Fruit fly (Drosophila melanogaster) whole organism, embryonic: Measurements from ENCODE around the gene Sps2.

Experiments
- Awh ChIP-seq: fragments of 200-800 bp; sonication (Bioruptor generic); IDR thresholded peaks from 2 replicates; pipeline ENCODE4, ENCODE4 v1.3.6; 2022; ENCODE audit warnings: missing biosample characterization, missing genetic modification characterization
- CG10543 ChIP-seq: fragments of 200-800 bp; sonication (Bioruptor generic); optimal IDR thresholded peaks from 3 replicates; lab custom pipeline; 2017; ENCODE audit warnings: missing biosample characterization, mild to moderate bottlenecking, missing genetic modification characterization, moderate library complexity
- CG11504 ChIP-seq: fragments of 200-800 bp; sonication (Bioruptor generic); optimal IDR thresholded peaks from 3 replicates; lab custom pipeline; 2019; ENCODE audit warnings: missing biosample characterization, mild to moderate bottlenecking, missing genetic modification characterization, moderate library complexity
- CG13775 ChIP-seq: fragments of 200-800 bp; sonication (Bioruptor generic); optimal IDR thresholded peaks from 3 replicates; lab custom pipeline; 2017; ENCODE audit warnings: missing biosample characterization, mild to moderate bottlenecking, missing genetic modification characterization
- CG14710 ChIP-seq: fragments of 200-800 bp; sonication (Bioruptor generic); optimal IDR thresholded peaks from 3 replicates; lab custom pipeline; 2019; ENCODE audit warnings: missing biosample characterization, mild to moderate bottlenecking, missing genetic modification characterization, moderate library complexity
- CG14965 ChIP-seq: fragments of 200-800 bp; sonication (Bioruptor generic); optimal IDR thresholded peaks from 2 replicates; lab custom pipeline; 2016; ENCODE audit warnings: missing biosample characterization, missing genetic modification characterization, borderline replicate concordance
- CG16863 ChIP-seq: fragments of 200-800 bp; sonication (Bioruptor generic); optimal IDR thresholded peaks from 3 replicates; lab custom pipeline; 2016; ENCODE audit warnings: missing biosample characterization, missing genetic modification characterization
- CG17385 ChIP-seq: fragments of 200-800 bp; sonication (Bioruptor generic); optimal IDR thresholded peaks from 3 replicates; lab custom pipeline; 2018; ENCODE audit warnings: missing biosample characterization, mild to moderate bottlenecking, missing genetic modification characterization
- CG2116 ChIP-seq: fragments of 200-800 bp; sonication (Bioruptor generic); optimal IDR thresholded peaks from 3 replicates; lab custom pipeline; 2018; ENCODE audit warnings: missing biosample characterization, mild to moderate bottlenecking, missing genetic modification characterization
- CG3163 ChIP-seq: fragments of 200-800 bp; sonication (Bioruptor generic); optimal IDR thresholded peaks from 3 replicates; lab custom pipeline; 2016; ENCODE audit warnings: missing biosample characterization, missing genetic modification characterization
- CG32532 ChIP-seq: fragments of 200-800 bp; sonication (Bioruptor generic); IDR thresholded peaks from 2 replicates; pipeline ENCODE4 v1.3.6; 2022; ENCODE audit warnings: missing biosample characterization, missing genetic modification characterization
- CG33557 ChIP-seq: fragments of 200-800 bp; sonication (Bioruptor generic); optimal IDR thresholded peaks from 2 replicates; lab custom pipeline; 2019; ENCODE audit warnings: missing biosample characterization, mild to moderate bottlenecking, missing genetic modification characterization, moderate library complexity
- CG3995 ChIP-seq: fragments of 200-800 bp; sonication (Bioruptor generic); optimal IDR thresholded peaks from 3 replicates; lab custom pipeline; 2016; ENCODE audit warnings: missing biosample characterization, missing genetic modification characterization
- CG4820 ChIP-seq: fragments of 200-800 bp; sonication (Bioruptor generic); optimal IDR thresholded peaks from 3 replicates; lab custom pipeline; 2016; ENCODE audit warnings: missing biosample characterization, missing genetic modification characterization
- CG6254 ChIP-seq: fragments of 200-800 bp; sonication (Bioruptor generic); optimal IDR thresholded peaks from 3 replicates; lab custom pipeline; 2017; ENCODE audit warnings: mild to moderate bottlenecking, missing biosample characterization, missing genetic modification reagents, missing genetic modification characterization
- CG7928 ChIP-seq: fragments of 200-800 bp; sonication (Bioruptor generic); optimal IDR thresholded peaks from 2 replicates; lab custom pipeline; 2017; ENCODE audit warnings: missing biosample characterization, mild to moderate bottlenecking, missing genetic modification characterization
- CG9437 ChIP-seq: fragments of 200-800 bp; sonication (Bioruptor generic); optimal IDR thresholded peaks from 2 replicates; lab custom pipeline; 2018; ENCODE audit warnings: missing biosample characterization, mild to moderate bottlenecking, missing genetic modification characterization
- CG9817 ChIP-seq: fragments of 200-800 bp; sonication (Bioruptor generic); optimal IDR thresholded peaks from 2 replicates; lab custom pipeline; 2018; ENCODE audit warnings: missing biosample characterization, mild to moderate bottlenecking, missing genetic modification characterization, moderate library complexity
- CHES-1-like ChIP-seq: fragments of 200-800 bp; sonication (Bioruptor generic); optimal IDR thresholded peaks from 2 replicates; lab custom pipeline; 2016; ENCODE audit warnings: missing biosample characterization, missing genetic modification characterization
- D19B ChIP-seq: fragments of 200-800 bp; sonication (Bioruptor generic); optimal IDR thresholded peaks from 2 replicates; lab custom pipeline; 2017; ENCODE audit warnings: missing biosample characterization, mild to moderate bottlenecking, missing genetic modification characterization
- Deaf1 ChIP-seq: fragments of 200-800 bp; optimal IDR thresholded peaks from 3 replicates; lab custom pipeline; 2019; ENCODE audit warnings: missing biosample characterization, mild to moderate bottlenecking, missing genetic modification characterization, moderate library complexity
- Dp ChIP-seq: fragments of 200-800 bp; sonication (Bioruptor generic); optimal IDR thresholded peaks from 2 replicates; lab custom pipeline; 2018; ENCODE audit warnings: missing biosample characterization, mild to moderate bottlenecking, missing genetic modification characterization, moderate library complexity
- E2f2 ChIP-seq: fragments of 200-800 bp; sonication (Bioruptor generic); IDR thresholded peaks from 2 replicates; pipeline ENCODE4 v1.3.6; 2022; ENCODE audit warnings: missing biosample characterization, missing genetic modification characterization
- Fer2 ChIP-seq: fragments of 200-800 bp; sonication (Bioruptor generic); optimal IDR thresholded peaks from 2 replicates; lab custom pipeline; 2018; ENCODE audit warnings: missing biosample characterization, mild to moderate bottlenecking, missing genetic modification characterization, moderate library complexity
- H2.0 ChIP-seq: fragments of 200-800 bp; sonication (Bioruptor generic); IDR thresholded peaks from 2 replicates; pipeline ENCODE4 v1.3.6; 2022; ENCODE audit warnings: missing biosample characterization, missing genetic modification characterization
- Hr51 ChIP-seq, 2 experiments: fragments of 200-800 bp; sonication (Bioruptor generic); optimal IDR thresholded peaks; 2 replicates in 1 of 2; 3 replicates in 1 of 2; lab custom pipeline; 2016 to 2018; ENCODE audit warnings: missing biosample characterization in 2 of 2, missing genetic modification characterization in 2 of 2, mild to moderate bottlenecking in 1 of 2, moderate library complexity in 1 of 2
- Jarid2 ChIP-seq: fragments of 200-800 bp; sonication (Bioruptor generic); optimal IDR thresholded peaks from 3 replicates; lab custom pipeline; 2017; ENCODE audit warnings: mild to moderate bottlenecking, missing biosample characterization, missing genetic modification reagents, missing genetic modification characterization
- Oaz ChIP-seq: fragments of 200-800 bp; sonication (Bioruptor generic); IDR thresholded peaks from 2 replicates; pipeline ENCODE4 v1.3.6; 2022; ENCODE audit warnings: missing biosample characterization, missing genetic modification characterization
- Pdp1 ChIP-seq, 2 experiments: fragments of 200-800 bp; sonication (Bioruptor generic); optimal IDR thresholded peaks; 3 replicates each; lab custom pipeline; 2016; ENCODE audit warnings: missing biosample characterization in 2 of 2, missing genetic modification characterization in 2 of 2, mild to moderate bottlenecking in 1 of 2, moderate library complexity in 1 of 2
- Poxn ChIP-seq: fragments of 200-800 bp; sonication (Bioruptor generic); IDR thresholded peaks from 2 replicates; pipeline ENCODE4 v1.3.6; 2022; ENCODE audit warnings: missing biosample characterization, missing genetic modification characterization
- Rfx ChIP-seq: fragments of 200-800 bp; sonication (Bioruptor generic); IDR thresholded peaks from 2 replicates; pipeline ENCODE4 v1.3.6; 2022; ENCODE audit warnings: missing biosample characterization, missing genetic modification characterization
- Taf1 ChIP-seq: fragments of 200-800 bp; sonication (Bioruptor generic); IDR thresholded peaks from 2 replicates; pipeline ENCODE4 v1.3.6; 2022; ENCODE audit warnings: missing biosample characterization, missing genetic modification characterization
- Tbp ChIP-seq: fragments of >200 bp; optimal IDR thresholded peaks from 2 replicates; lab custom pipeline; 2018; ENCODE audit warnings: missing biosample characterization, missing genetic modification characterization
- Trl ChIP-seq, 3 experiments: fragments of >200 bp in 2 of 3; fragments of 200-800 bp in 1 of 3; sonication (Bioruptor generic) in 1 of 3; optimal IDR thresholded peaks; 2 replicates in 1 of 3; 3 replicates in 2 of 3; lab custom pipeline; 2016 to 2017; ENCODE audit warnings: missing biosample characterization in 1 of 3, missing genetic modification characterization in 1 of 3
- YL-1 ChIP-seq: fragments of 200-800 bp; sonication (Bioruptor generic); optimal IDR thresholded peaks from 3 replicates; lab custom pipeline; 2017; ENCODE audit warnings: missing biosample characterization, mild to moderate bottlenecking, missing genetic modification characterization
- az2 ChIP-seq: fragments of 200-800 bp; sonication (Bioruptor generic); optimal IDR thresholded peaks from 3 replicates; lab custom pipeline; 2016; ENCODE audit warnings: missing biosample characterization, missing genetic modification characterization
- cato ChIP-seq: fragments of 200-800 bp; sonication (Bioruptor generic); optimal IDR thresholded peaks from 2 replicates; lab custom pipeline; 2016; ENCODE audit warnings: missing biosample characterization, missing genetic modification characterization, borderline replicate concordance
- caup ChIP-seq: fragments of 200-800 bp; sonication (Bioruptor generic); optimal IDR thresholded peaks from 3 replicates; lab custom pipeline; 2017; ENCODE audit warnings: missing biosample characterization, mild to moderate bottlenecking, missing genetic modification characterization, moderate library complexity; ENCODE audit not compliant: severe bottlenecking
- dmrt11E ChIP-seq: fragments of 200-800 bp; sonication (Bioruptor generic); optimal IDR thresholded peaks from 3 replicates; lab custom pipeline; 2018; ENCODE audit warnings: missing biosample characterization, mild to moderate bottlenecking, missing genetic modification characterization, moderate library complexity
- ftz-f1 ChIP-seq: fragments of 200-800 bp; sonication (Bioruptor generic); optimal IDR thresholded peaks from 2 replicates; lab custom pipeline; 2016; ENCODE audit warnings: missing biosample characterization, missing genetic modification characterization
- gem ChIP-seq: fragments of 200-800 bp; sonication (Bioruptor generic); optimal IDR thresholded peaks from 2 replicates; lab custom pipeline; 2019; ENCODE audit warnings: missing biosample characterization, mild to moderate bottlenecking, missing genetic modification characterization, moderate library complexity
- ham ChIP-seq: fragments of 200-800 bp; sonication (Bioruptor generic); IDR thresholded peaks from 2 replicates; pipeline ENCODE4 v1.3.6; 2022; ENCODE audit warnings: missing biosample characterization, missing genetic modification characterization
- her ChIP-seq: fragments of 200-800 bp; sonication (Bioruptor generic); optimal IDR thresholded peaks from 2 replicates; lab custom pipeline; 2016; ENCODE audit warnings: missing biosample characterization, missing genetic modification characterization
- hkb ChIP-seq, 2 experiments: fragments of 200-800 bp in 1 of 2; fragments of >200 bp in 1 of 2; sonication (Bioruptor generic) in 1 of 2; IDR thresholded peaks in 1 of 2; optimal IDR thresholded peaks in 1 of 2; 2 replicates each; pipeline versions ENCODE4 v1.3.6 to Lab custom; 2017 to 2022; ENCODE audit warnings: missing biosample characterization in 1 of 2, missing genetic modification characterization in 1 of 2
- onecut ChIP-seq: fragments of 200-800 bp; sonication (Bioruptor generic); IDR thresholded peaks from 2 replicates; pipeline ENCODE4 v1.3.6; 2022; ENCODE audit warnings: missing biosample characterization, missing genetic modification characterization
- row ChIP-seq: fragments of 200-800 bp; sonication (Bioruptor generic); IDR thresholded peaks from 3 replicates; pipeline ENCODE4 v1.3.6; 2022; ENCODE audit warnings: missing biosample characterization, missing genetic modification characterization
- tin ChIP-seq: fragments of 200-800 bp; sonication (Bioruptor generic); optimal IDR thresholded peaks from 3 replicates; lab custom pipeline; 2016; ENCODE audit warnings: missing biosample characterization, missing genetic modification characterization
- usp ChIP-seq: fragments of >200 bp; optimal IDR thresholded peaks from 2 replicates; lab custom pipeline; 2017; ENCODE audit warnings: missing biosample characterization, missing genetic modification characterization

Sps2 gene

dm6 chr2L:10386208-10386805, 43.9 kb downstream of the Sps2 start, which contains the start of the genes Cdk1 and mRpS7 (continued):
- TF ChIP-seq CG33557 (GFP tag; lab: Kevin White, UChicago) (peak; percentile 40), CG2116 (GFP tag; lab: Kevin White, UChicago) (peak; percentile 84), caup (GFP tag; lab: Kevin White, UChicago) (peak; percentile 52), CG3995 (GFP tag; lab: Kevin White, UChicago) (peak; percentile 4), Taf1 (GFP tag; lab: Robert Waterston, UW) (0 out of 2 replicates have a peak, but pooled peaks have one; percentile 37), CG9817 (tag; lab: Kevin White, UChicago) (peak; percentile 68), CG13775 (GFP tag; lab: Kevin White, UChicago) (peak; percentile 80), CG6254 (peak; percentile 38), az2 (peak; percentile 67), Rfx (GFP tag; lab: Robert Waterston, UW) (peak; percentile 70), Fer2 (tag; lab: Kevin White, UChicago) (peak; percentile 7), CG4820 (GFP tag; lab: Kevin White, UChicago) (peak; percentile 70), CG7928 (GFP tag; lab: Kevin White, UChicago) (peak; percentile 18), Dp (GFP tag; lab: Kevin White, UChicago) (peak; percentile 74), usp (GFP tag; lab: Kevin White, UChicago) (no peak), CG16863 (GFP tag; lab: Kevin White, UChicago) (peak; percentile 71), CG32532 (peak; percentile 77), Trl (optimal IDR thresholded peaks at IDR 0.05; lab: Kevin White, UChicago) (no peak), Trl (GFP tag; optimal IDR thresholded peaks at IDR 0.05; lab: Kevin White, UChicago) (peak; percentile 54), Hr51 (GFP tag; optimal IDR thresholded peaks at IDR 0.05; lab: Kevin White, UChicago) (peak; percentile 4 to 81), D19B (GFP tag; lab: Kevin White, UChicago) (peak; percentile 59), CG17385 (GFP tag; lab: Kevin White, UChicago) (peak; percentile 68), onecut (GFP tag; lab: Robert Waterston, UW) (0 out of 2 replicates have a peak, but pooled peaks have one; percentile 12), Jarid2 (no peak), Pdp1 (GFP tag; optimal IDR thresholded peaks at IDR 0.05; lab: Kevin White, UChicago) (peak in 1 of 2 experiments; percentile 56), ftz-f1 (GFP tag; lab: Kevin White, UChicago) (no peak), hkb (optimal IDR thresholded peaks at IDR 0.05; lab: Kevin White, UChicago) (no peak), hkb (GFP tag; IDR thresholded peaks at IDR 0.05; lab: Robert Waterston, UW) (peak; percentile 82), CG14710 (tag; lab: Kevin White, UChicago) (peak; percentile 87), CG11504 (tag; lab: Kevin White, UChicago) (peak; percentile 85), CG9437 (GFP tag; lab: Kevin White, UChicago) (peak; percentile 80), ham (GFP tag; lab: Robert Waterston, UW) (no peak), Oaz (GFP tag; lab: Robert Waterston, UW) (peak; percentile 45), dmrt11E (peak; percentile 71), Awh (GFP tag; lab: Robert Waterston, UW) (peak; percentile 54; the same call in 1 of the 2 replicates), Deaf1 (tag; lab: Kevin White, UChicago) (peak; percentile 39), CG3163 (GFP tag; lab: Kevin White, UChicago) (peak; percentile 8), gem (tag; lab: Kevin White, UChicago) (peak; percentile 90), tin (GFP tag; lab: Kevin White, UChicago) (peak; percentile 66), her (GFP tag; lab: Kevin White, UChicago) (no peak), YL-1 (peak; percentile 26), cato (GFP tag; lab: Kevin White, UChicago) (peak; percentile 63), E2f2 (peak; percentile 82), CG14965 (GFP tag; lab: Kevin White, UChicago) (no peak), CHES-1-like (GFP tag; lab: Kevin White, UChicago) (peak; percentile 47), Poxn (GFP tag; lab: Robert Waterston, UW) (0 out of 2 replicates have a peak, but pooled peaks have one; percentile 35), Tbp (GFP tag; lab: Kevin White, UChicago) (no peak), CG10543 (GFP tag; lab: Kevin White, UChicago) (peak; percentile 7), H2.0 (peak; percentile 76), row (GFP tag; lab: Robert Waterston, UW) (peak; percentile 81)
